Worm (Caenorhabditis elegans) whole organism, mixed stage, embryonic: ENCODE measurements around the gene F59F3.6.

Experiments used
- ceh-39 ChIP-seq: fragments of 150-350 bp; optimal IDR thresholded peaks from 2 replicates; lab custom pipeline; 2014; ENCODE audit warnings: missing biosample characterization, missing genetic modification characterization
- elt-3 ChIP-seq: fragments of 150-350 bp; optimal IDR thresholded peaks from 2 replicates; lab custom pipeline; 2014; ENCODE audit warnings: missing biosample characterization, missing genetic modification characterization
- flh-1 ChIP-seq: fragments of 200-800 bp; sonication (Bioruptor generic); optimal IDR thresholded peaks from 2 replicates; lab custom pipeline; 2018; ENCODE audit warnings: mild to moderate bottlenecking, missing genetic modification characterization, moderate library complexity, missing compliant biosample characterization
- lin-13 ChIP-seq: fragments of 150-350 bp; optimal IDR thresholded peaks from 2 replicates; lab custom pipeline; 2014; ENCODE audit warnings: missing biosample characterization, missing genetic modification characterization
- nhr-12 ChIP-seq: fragments of 150-350 bp; optimal IDR thresholded peaks from 2 replicates; lab custom pipeline; 2014; ENCODE audit warnings: missing biosample characterization, missing genetic modification characterization
- nhr-2 ChIP-seq: fragments of 150-350 bp; optimal IDR thresholded peaks from 2 replicates; lab custom pipeline; 2014; ENCODE audit warnings: missing biosample characterization, missing genetic modification characterization
- nhr-28 ChIP-seq: fragments of 150-350 bp; optimal IDR thresholded peaks from 2 replicates; lab custom pipeline; 2014; ENCODE audit warnings: missing biosample characterization, missing genetic modification characterization
- nhr-76 ChIP-seq: sonication (generic microtip); optimal IDR thresholded peaks from 2 replicates; lab custom pipeline; 2017; ENCODE audit warnings: missing biosample characterization, missing genetic modification characterization
- pha-4 ChIP-seq: fragments of 150-350 bp; optimal IDR thresholded peaks from 2 replicates; lab custom pipeline; 2018; ENCODE audit warnings: missing biosample characterization, missing genetic modification reagents, missing genetic modification characterization
- sem-2 ChIP-seq: fragments of 200-800 bp; sonication (Bioruptor generic); optimal IDR thresholded peaks from 2 replicates; lab custom pipeline; 2018; ENCODE audit warnings: mild to moderate bottlenecking, missing genetic modification characterization, missing compliant biosample characterization
- snpc-4 ChIP-seq: fragments of 150-350 bp; optimal IDR thresholded peaks from 2 replicates; lab custom pipeline; 2014; ENCODE audit warnings: missing biosample characterization, missing genetic modification characterization
- sptf-1 ChIP-seq: sonication (generic microtip); optimal IDR thresholded peaks from 2 replicates; lab custom pipeline; 2017; ENCODE audit warnings: mild to moderate bottlenecking, missing genetic modification characterization, moderate library complexity, missing compliant biosample characterization
- unc-62 ChIP-seq: fragments of 150-350 bp; optimal IDR thresholded peaks from 2 replicates; lab custom pipeline; 2014; ENCODE audit warnings: missing biosample characterization, missing genetic modification reagents, missing genetic modification characterization

DNA sequence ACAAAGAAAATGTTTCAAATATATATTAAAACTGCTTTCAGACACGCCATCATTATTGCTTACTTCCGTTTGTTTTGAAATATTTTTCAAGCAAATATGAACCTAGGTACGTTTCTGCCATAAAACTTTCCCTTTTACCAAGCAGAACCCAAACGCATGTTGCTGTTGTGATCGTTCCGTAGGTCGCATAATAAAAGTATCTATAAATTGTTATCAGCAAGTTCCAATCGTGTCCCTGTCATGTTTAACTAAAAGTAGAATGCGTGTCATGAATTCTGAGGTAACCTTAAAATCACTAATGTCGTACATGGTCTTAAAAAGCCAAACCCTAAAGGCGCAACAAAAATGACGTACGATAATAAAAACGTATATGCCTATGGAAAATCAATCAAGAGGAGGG is 47.2 kb downstream of the F59F3.6 start:
- no peak for TF ChIP-seq unc-62
- TF ChIP-seq snpc-4, result no peak
- no peak for TF ChIP-seq nhr-28
- TF ChIP-seq ceh-39 (tag; lab: Kevin White, UChicago), result no peak
- no peak for TF ChIP-seq elt-3 (tag; lab: Kevin White, UChicago)
- TF ChIP-seq nhr-76, result no peak
- no peak for TF ChIP-seq nhr-12 (tag; lab: Kevin White, UChicago)
- no peak for TF ChIP-seq pha-4 (tag; lab: Kevin White, UChicago)
- TF ChIP-seq lin-13 (tag; lab: Kevin White, UChicago), result no peak
- no peak for TF ChIP-seq nhr-2 (tag; lab: Kevin White, UChicago)
- no peak for TF ChIP-seq sptf-1 (tag; lab: Kevin White, UChicago)
- TF ChIP-seq sem-2, result no peak
- TF ChIP-seq flh-1, result no peak
